Worm (Caenorhabditis elegans) whole organism, late embryonic: ENCODE results near the gene nhr-7.

Experiments
- C08G9.2 ChIP-seq: sonication (generic microtip); optimal IDR thresholded peaks from 2 replicates; lab custom pipeline; 2016; ENCODE audit warnings: mild to moderate bottlenecking, missing genetic modification characterization, moderate library complexity, missing compliant biosample characterization
- F13H6.1 ChIP-seq: sonication (generic microtip); optimal IDR thresholded peaks from 2 replicates; lab custom pipeline; 2016; ENCODE audit warnings: missing genetic modification characterization, missing compliant biosample characterization
- K02D7.2 ChIP-seq: sonication (generic microtip); optimal IDR thresholded peaks from 2 replicates; lab custom pipeline; 2017; ENCODE audit warnings: mild to moderate bottlenecking, missing genetic modification characterization, missing compliant biosample characterization
- ahr-1 ChIP-seq: sonication (generic microtip); optimal IDR thresholded peaks from 2 replicates; lab custom pipeline; 2016; ENCODE audit warnings: missing genetic modification characterization, missing compliant biosample characterization
- ceh-14 ChIP-seq: sonication (generic microtip); optimal IDR thresholded peaks from 2 replicates; lab custom pipeline; 2016; ENCODE audit warnings: missing genotype, missing genetic modification characterization, missing compliant biosample characterization
- ceh-18 ChIP-seq: sonication (generic microtip); optimal IDR thresholded peaks from 2 replicates; lab custom pipeline; 2016; ENCODE audit warnings: missing genetic modification characterization, missing compliant biosample characterization
- ceh-24 ChIP-seq: sonication (generic microtip); optimal IDR thresholded peaks from 2 replicates; lab custom pipeline; 2016; ENCODE audit warnings: mild to moderate bottlenecking, missing genetic modification characterization, missing compliant biosample characterization
- ceh-30 ChIP-seq: fragments of 150-350 bp; optimal IDR thresholded peaks from 2 replicates; lab custom pipeline; 2014; ENCODE audit warnings: missing biosample characterization, missing genetic modification characterization
- ceh-45 ChIP-seq: fragments of 200-800 bp; sonication (Bioruptor generic); IDR thresholded peaks from 2 replicates; pipeline ENCODE4 v1.3.6; 2022; ENCODE audit warnings: missing genetic modification reagents, missing genetic modification characterization, missing compliant biosample characterization
- ceh-48 ChIP-seq: sonication (generic microtip); optimal IDR thresholded peaks from 2 replicates; lab custom pipeline; 2016; ENCODE audit warnings: missing genetic modification characterization, inconsistent platforms, missing compliant biosample characterization
- ceh-6 ChIP-seq: fragments of 200-800 bp; sonication (Bioruptor generic); optimal IDR thresholded peaks from 2 replicates; lab custom pipeline; 2018; ENCODE audit warnings: mild to moderate bottlenecking, missing genetic modification characterization, missing compliant biosample characterization
- ceh-9 ChIP-seq: sonication (generic microtip); optimal IDR thresholded peaks from 2 replicates; lab custom pipeline; 2016; ENCODE audit warnings: mild to moderate bottlenecking, missing genetic modification characterization, inconsistent platforms, missing compliant biosample characterization
- dmd-4 ChIP-seq: sonication (generic microtip); optimal IDR thresholded peaks from 2 replicates; lab custom pipeline; 2016; ENCODE audit warnings: borderline replicate concordance, missing genetic modification characterization, missing compliant biosample characterization
- dve-1 ChIP-seq: sonication (generic microtip); optimal IDR thresholded peaks from 2 replicates; lab custom pipeline; 2017; ENCODE audit warnings: antibody characterized with exemption, mild to moderate bottlenecking, missing genetic modification characterization, missing compliant biosample characterization
- elt-2 ChIP-seq: sonication (generic microtip); optimal IDR thresholded peaks from 2 replicates; lab custom pipeline; 2016; ENCODE audit warnings: missing genetic modification reagents, missing genetic modification characterization, missing compliant biosample characterization
- elt-4 ChIP-seq: sonication (generic microtip); optimal IDR thresholded peaks from 2 replicates; lab custom pipeline; 2016; ENCODE audit warnings: missing genetic modification characterization, missing compliant biosample characterization
- fax-1 ChIP-seq: sonication (generic microtip); optimal IDR thresholded peaks from 2 replicates; lab custom pipeline; 2016; ENCODE audit warnings: missing genotype, missing genetic modification characterization, missing compliant biosample characterization
- fkh-6 ChIP-seq: sonication (generic microtip); optimal IDR thresholded peaks from 2 replicates; lab custom pipeline; 2016; ENCODE audit warnings: missing genetic modification characterization, missing compliant biosample characterization
- hlh-15 ChIP-seq: sonication (generic microtip); optimal IDR thresholded peaks from 2 replicates; lab custom pipeline; 2016; ENCODE audit warnings: missing genetic modification characterization, missing compliant biosample characterization
- hlh-6 ChIP-seq: sonication (generic microtip); optimal IDR thresholded peaks from 2 replicates; lab custom pipeline; 2016; ENCODE audit warnings: missing genotype, missing genetic modification characterization, missing compliant biosample characterization
- madf-2 ChIP-seq: sonication (generic microtip); optimal IDR thresholded peaks from 2 replicates; lab custom pipeline; 2017; ENCODE audit warnings: missing genetic modification characterization, missing compliant biosample characterization
- mec-3 ChIP-seq: sonication (generic microtip); optimal IDR thresholded peaks from 2 replicates; lab custom pipeline; 2016; ENCODE audit warnings: borderline replicate concordance, missing genetic modification characterization, missing compliant biosample characterization
- pag-3 ChIP-seq: sonication (generic microtip); optimal IDR thresholded peaks from 2 replicates; lab custom pipeline; 2016; ENCODE audit warnings: missing compliant biosample characterization, missing genetic modification characterization, borderline replicate concordance
- pat-9 ChIP-seq: fragments of 200-800 bp; sonication (Bioruptor generic); optimal IDR thresholded peaks from 2 replicates; lab custom pipeline; 2018; ENCODE audit warnings: mild to moderate bottlenecking, missing genetic modification characterization, moderate library complexity, missing compliant biosample characterization
- pax-1 ChIP-seq: fragments of 150-350 bp; optimal IDR thresholded peaks from 2 replicates; lab custom pipeline; 2014; ENCODE audit warnings: missing biosample characterization, missing genetic modification characterization
- pha-2 ChIP-seq: sonication (generic microtip); optimal IDR thresholded peaks from 2 replicates; lab custom pipeline; 2017; ENCODE audit warnings: mild to moderate bottlenecking, missing genetic modification characterization, missing compliant biosample characterization
- pqm-1 ChIP-seq: sonication (generic microtip); optimal IDR thresholded peaks from 2 replicates; lab custom pipeline; 2016; ENCODE audit warnings: missing genetic modification characterization, missing compliant biosample characterization
- pros-1 ChIP-seq: fragments of 150-350 bp; optimal IDR thresholded peaks from 2 replicates; lab custom pipeline; 2014; ENCODE audit warnings: missing biosample characterization, missing genetic modification reagents, missing genetic modification characterization
- ref-2 ChIP-seq: sonication (generic microtip); optimal IDR thresholded peaks from 2 replicates; lab custom pipeline; 2016; ENCODE audit warnings: missing genetic modification characterization, missing compliant biosample characterization
- sdc-2 ChIP-seq: sonication (generic microtip); optimal IDR thresholded peaks from 2 replicates; lab custom pipeline; 2016; ENCODE audit warnings: missing genotype, missing genetic modification characterization, missing compliant biosample characterization
- sox-4 ChIP-seq: sonication (generic microtip); optimal IDR thresholded peaks from 2 replicates; lab custom pipeline; 2017; ENCODE audit warnings: mild to moderate bottlenecking, missing genetic modification characterization, inconsistent platforms, missing compliant biosample characterization
- syd-9 ChIP-seq: sonication (generic microtip); optimal IDR thresholded peaks from 2 replicates; lab custom pipeline; 2016; ENCODE audit warnings: mild to moderate bottlenecking, missing genetic modification characterization, moderate library complexity, missing compliant biosample characterization
- tbx-2 ChIP-seq: sonication (generic microtip); optimal IDR thresholded peaks from 2 replicates; lab custom pipeline; 2016; ENCODE audit warnings: missing genetic modification characterization, missing compliant biosample characterization
- ttx-3 ChIP-seq: sonication (generic microtip); optimal IDR thresholded peaks from 2 replicates; lab custom pipeline; 2016; ENCODE audit warnings: missing genetic modification reagents, missing genetic modification characterization, missing compliant biosample characterization

The nhr-7 gene

ce11 chrIV:11286112-11286511 is 14.9 kb upstream of the nhr-7 start:
- no peak for TF ChIP-seq pax-1 (tag; lab: Kevin White, UChicago)
- no peak for TF ChIP-seq K02D7.2 (tag; lab: Kevin White, UChicago)
- no peak for TF ChIP-seq tbx-2 (tag; lab: Kevin White, UChicago)
- TF ChIP-seq mec-3 (tag; lab: Kevin White, UChicago) = no peak
- TF ChIP-seq ceh-48 (tag; lab: Kevin White, UChicago) = no peak
- TF ChIP-seq ceh-24 (tag; lab: Kevin White, UChicago) = no peak
- no peak for TF ChIP-seq ceh-45 (GFP tag; lab: Robert Waterston, UW)
- no peak for TF ChIP-seq dve-1 (tag; lab: Kevin White, UChicago)
- no peak for TF ChIP-seq ceh-14
- TF ChIP-seq F13H6.1 (tag; lab: Kevin White, UChicago) = no peak
- TF ChIP-seq pha-2 (tag; lab: Kevin White, UChicago) = no peak

- TF ChIP-seq madf-2 (tag; lab: Kevin White, UChicago) (no peak), ahr-1 (no peak)
- TF ChIP-seq, all 69 proteins: peak for 0
These were observed 14.1 kb upstream of the nhr-7 start for ce11 chrIV:11285239-11285638.

ce11 chrIV:11284102-11284531 is 13.0 kb upstream of the nhr-7 start:
- no peak for TF ChIP-seq pha-2 (tag; lab: Kevin White, UChicago)
- TF ChIP-seq dmd-4 (tag; lab: Kevin White, UChicago) = no peak
- TF ChIP-seq dve-1 (tag; lab: Kevin White, UChicago) = peak; percentile 63
- peak; percentile 77 for TF ChIP-seq elt-2
- TF ChIP-seq fax-1 = no peak
- TF ChIP-seq ttx-3 (tag; lab: Kevin White, UChicago) = no peak

- TF ChIP-seq ceh-6 (GFP tag; lab: Kevin White, UChicago) (no peak), syd-9 (tag; lab: Kevin White, UChicago) (no peak)
These were observed 4.9 kb upstream of the nhr-7 start for ce11 chrIV:11276026-11276425.

- TF ChIP-seq ceh-6 (GFP tag; lab: Kevin White, UChicago) (no peak), sdc-2 (tag; lab: Kevin White, UChicago) (no peak), hlh-15 (tag; lab: Kevin White, UChicago) (no peak), pat-9 (tag; lab: Kevin White, UChicago) (no peak), elt-4 (tag; lab: Kevin White, UChicago) (no peak), ahr-1 (no peak), mec-3 (tag; lab: Kevin White, UChicago) (no peak), pros-1 (tag; lab: Kevin White, UChicago) (no peak), pqm-1 (tag; lab: Kevin White, UChicago) (no peak), fkh-6 (no peak), ceh-14 (no peak), pag-3 (tag; lab: Kevin White, UChicago) (no peak)
- TF ChIP-seq, all 69 proteins: peak for 0
These were observed 2.0 kb upstream of the nhr-7 start, which contains the start of gene gtl-2 for ce11 chrIV:11273151-11273550. TSS of gene gtl-2 (plus strand) at chrIV:11273451.

- TF ChIP-seq sox-4 (tag; lab: Kevin White, UChicago) = no peak
- no peak for TF ChIP-seq C08G9.2 (tag; lab: Kevin White, UChicago)
- TF ChIP-seq hlh-6 (tag; lab: Kevin White, UChicago) = no peak
- no peak for TF ChIP-seq ceh-48 (tag; lab: Kevin White, UChicago)
- TF ChIP-seq ceh-30 (tag; lab: Kevin White, UChicago) = no peak
- TF ChIP-seq ceh-9 (tag; lab: Kevin White, UChicago) = no peak
- TF ChIP-seq elt-2 = no peak
- TF ChIP-seq ttx-3 (tag; lab: Kevin White, UChicago) = no peak
- no peak for TF ChIP-seq ceh-14
- TF ChIP-seq ceh-45 (GFP tag; lab: Robert Waterston, UW) = no peak
- TF ChIP-seq ceh-18 (tag; lab: Kevin White, UChicago) = no peak
- no peak for TF ChIP-seq ref-2 (tag; lab: Kevin White, UChicago)
- TF ChIP-seq, all 69 proteins: peak for 0
These were observed 1.7 kb downstream of the nhr-7 start for ce11 chrIV:11269483-11269882.
